Worm (Caenorhabditis elegans): Measurements from ENCODE around the gene ZK1290.11.

DNA sequence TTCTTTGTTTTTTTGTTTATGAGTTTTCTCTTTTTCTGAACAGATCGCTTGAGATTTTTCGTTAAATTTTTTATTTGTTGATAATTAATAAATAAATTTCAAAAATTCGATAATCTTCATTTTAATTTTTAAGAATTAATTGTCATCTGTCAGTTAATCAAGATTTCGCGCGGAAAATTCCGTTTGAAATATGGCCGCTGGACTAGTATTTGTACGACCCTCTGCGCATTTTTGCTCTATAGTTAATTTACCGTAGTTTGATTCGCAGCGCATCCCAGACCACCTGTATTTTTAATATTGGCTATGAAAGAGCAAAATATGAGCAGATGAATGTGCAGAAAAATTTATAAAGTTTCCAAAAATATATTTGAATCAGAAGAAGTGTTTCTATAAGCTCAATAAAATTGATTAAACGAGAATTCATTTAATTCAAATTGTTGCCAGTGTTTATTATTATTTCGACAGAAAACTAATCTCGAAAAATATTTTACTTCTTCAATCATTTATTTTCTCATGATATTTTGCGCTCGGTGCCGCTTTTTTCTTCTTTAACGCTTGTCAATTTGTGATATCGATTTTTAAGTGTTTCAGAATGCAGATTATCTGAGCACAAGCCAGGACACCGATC lies 23.7 kb downstream of the ZK1290.11 start, which contains the start of gene nfi-1:
- TF ChIP-seq ets-7 (tag; optimal IDR thresholded peaks at IDR 0.05) = no peak
- TF ChIP-seq ama-1 (optimal IDR thresholded peaks at IDR 0.05) = no peak
- no peak for TF ChIP-seq tra-4 (tag; optimal IDR thresholded peaks at IDR 0.05)
- TF ChIP-seq aly-1 (tag; optimal IDR thresholded peaks at IDR 0.05) = no peak
- TF ChIP-seq tbx-37 (GFP tag; conservative IDR thresholded peaks at IDR 0.05) = no peak
- no peak for TF ChIP-seq scrt-1 (GFP tag; IDR thresholded peaks at IDR 0.05)
- no peak for TF ChIP-seq ceh-13 (GFP tag; optimal IDR thresholded peaks at IDR 0.05)
- no peak for TF ChIP-seq hmbx-1 (tag; optimal IDR thresholded peaks at IDR 0.05)
- TF ChIP-seq ceh-36 (tag; optimal IDR thresholded peaks at IDR 0.05) = no peak

Data from whole organism, early embryonic.